Worm (Caenorhabditis elegans) whole organism, L1 larva: Measurements from ENCODE around the gene pgp-10.

Experiments
- alr-1 ChIP-seq: fragments of 200-800 bp; sonication (Bioruptor generic); optimal IDR thresholded peaks from 2 replicates; lab custom pipeline; 2018; ENCODE audit warnings: borderline replicate concordance, mild to moderate bottlenecking, missing genetic modification characterization, missing compliant biosample characterization
- mep-1 ChIP-seq: fragments of 150-350 bp; optimal IDR thresholded peaks from 2 replicates; lab custom pipeline; 2014; ENCODE audit warnings: missing biosample characterization, missing genetic modification characterization

DNA sequence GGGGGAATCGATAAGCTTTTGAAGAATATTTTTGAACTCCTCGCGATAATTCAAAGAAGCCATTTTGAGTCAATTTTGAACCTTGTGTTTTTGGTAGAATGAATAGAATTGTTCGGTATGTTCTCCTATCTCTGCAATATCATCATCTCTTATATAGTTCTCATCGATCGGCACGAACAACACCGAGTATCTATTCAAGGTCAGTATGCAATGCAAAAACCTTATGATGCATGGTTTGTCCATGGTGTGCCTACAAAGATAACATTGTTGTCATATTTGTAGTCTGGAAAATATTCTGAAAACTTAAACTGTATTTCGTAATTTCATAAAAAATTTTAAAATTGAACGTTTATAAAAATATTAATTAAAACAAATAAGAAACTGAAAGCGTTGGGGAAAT is 15.3 kb upstream of the pgp-10 start, which contains the start of gene alh-10:
- TF ChIP-seq alr-1 (tag; lab: Kevin White, UChicago) (no peak), mep-1 (tag; lab: Kevin White, UChicago) (no peak)
